Fruit fly (Drosophila melanogaster) whole organism, pupa: ENCODE measurements around the gene RpL36.
A peak's percentile ranks its signal among the peaks of the same experiment; 100 is the strongest.

Experiments used
- CG10348 ChIP-seq: fragments of 200-800 bp; sonication (Bioruptor generic); IDR thresholded peaks from 2 replicates; pipeline ENCODE4 v1.3.6; 2022; ENCODE audit warnings: missing biosample characterization, missing genetic modification characterization
- CG12605 ChIP-seq: fragments of 200-800 bp; sonication (Bioruptor generic); IDR thresholded peaks from 2 replicates; pipeline ENCODE4 v1.3.6; 2022; ENCODE audit warnings: missing biosample characterization, missing genetic modification characterization
- CG13204 ChIP-seq: fragments of 200-800 bp; sonication (Bioruptor generic); optimal IDR thresholded peaks from 2 replicates; lab custom pipeline; 2018; ENCODE audit warnings: missing biosample characterization, mild to moderate bottlenecking, missing genetic modification characterization, moderate library complexity
- CG14655 ChIP-seq: fragments of 200-800 bp; sonication (Bioruptor generic); optimal IDR thresholded peaks from 3 replicates; lab custom pipeline; 2017; ENCODE audit warnings: mild to moderate bottlenecking, missing biosample characterization, missing genetic modification reagents, missing genetic modification characterization
- CG15710 ChIP-seq: fragments of 200-800 bp; sonication (Bioruptor generic); optimal IDR thresholded peaks from 2 replicates; lab custom pipeline; 2018; ENCODE audit warnings: missing biosample characterization, mild to moderate bottlenecking, missing genetic modification characterization, moderate library complexity
- CG17806 ChIP-seq: fragments of 200-800 bp; sonication (Bioruptor generic); optimal IDR thresholded peaks from 2 replicates; lab custom pipeline; 2018; ENCODE audit warnings: missing biosample characterization, mild to moderate bottlenecking, missing genetic modification characterization, moderate library complexity
- CG32121 ChIP-seq: fragments of 200-800 bp; sonication (Bioruptor generic); IDR thresholded peaks from 2 replicates; pipeline ENCODE4 v1.3.6; 2022; ENCODE audit warnings: missing biosample characterization, missing genetic modification characterization
- CG34367 ChIP-seq: fragments of 200-800 bp; sonication (Bioruptor generic); optimal IDR thresholded peaks from 2 replicates; lab custom pipeline; 2018; ENCODE audit warnings: missing biosample characterization, mild to moderate bottlenecking, missing genetic modification characterization
- CG4496 ChIP-seq: fragments of 200-800 bp; sonication (Bioruptor generic); IDR thresholded peaks from 3 replicates; pipeline ENCODE4 v1.3.6; 2022; ENCODE audit warnings: missing biosample characterization, missing genetic modification characterization
- CG8159 ChIP-seq: fragments of 200-800 bp; sonication (Bioruptor generic); optimal IDR thresholded peaks from 3 replicates; lab custom pipeline; 2018; ENCODE audit warnings: missing biosample characterization, mild to moderate bottlenecking, missing genetic modification characterization, moderate library complexity
- CG8301 ChIP-seq: fragments of 200-800 bp; sonication (Bioruptor generic); optimal IDR thresholded peaks from 2 replicates; lab custom pipeline; 2018; ENCODE audit warnings: missing biosample characterization, mild to moderate bottlenecking, missing genetic modification characterization
- CG9948 ChIP-seq: fragments of 200-800 bp; sonication (Bioruptor generic); optimal IDR thresholded peaks from 2 replicates; lab custom pipeline; 2018; ENCODE audit warnings: missing biosample characterization, mild to moderate bottlenecking, missing genetic modification characterization, moderate library complexity
- D1 ChIP-seq: fragments of 200-800 bp; sonication (Bioruptor generic); optimal IDR thresholded peaks from 2 replicates; lab custom pipeline; 2018; ENCODE audit warnings: missing biosample characterization, mild to moderate bottlenecking, missing genetic modification characterization, moderate library complexity
- EcR ChIP-seq: fragments of 200-800 bp; sonication (Bioruptor generic); optimal IDR thresholded peaks from 3 replicates; lab custom pipeline; 2019; ENCODE audit warnings: missing biosample characterization, missing genetic modification characterization, mild to moderate bottlenecking, moderate library complexity, missing genetic modification reagents
- Ets98B ChIP-seq: fragments of 200-800 bp; sonication (Bioruptor generic); IDR thresholded peaks from 2 replicates; pipeline ENCODE4 v1.3.6; 2022; ENCODE audit warnings: missing biosample characterization, missing genetic modification characterization
- Pif1A ChIP-seq: fragments of 200-800 bp; sonication (Bioruptor generic); optimal IDR thresholded peaks from 3 replicates; lab custom pipeline; 2016; ENCODE audit warnings: missing biosample characterization, missing genetic modification characterization
- Pif1B ChIP-seq: fragments of 200-800 bp; sonication (Bioruptor generic); optimal IDR thresholded peaks from 3 replicates; lab custom pipeline; 2016; ENCODE audit warnings: missing biosample characterization, missing genetic modification characterization
- Snoo ChIP-seq: fragments of 200-800 bp; sonication (Bioruptor generic); optimal IDR thresholded peaks from 3 replicates; lab custom pipeline; 2017; ENCODE audit warnings: missing biosample characterization, mild to moderate bottlenecking, missing genetic modification characterization, inconsistent platforms
- fd96Ca ChIP-seq: fragments of 200-800 bp; sonication (Bioruptor generic); IDR thresholded peaks from 3 replicates; pipeline ENCODE4 v1.3.6; 2022; ENCODE audit warnings: missing biosample characterization, missing genetic modification characterization
- gl ChIP-seq: fragments of 200-800 bp; sonication (Bioruptor generic); optimal IDR thresholded peaks from 2 replicates; lab custom pipeline; 2018; ENCODE audit warnings: missing biosample characterization, mild to moderate bottlenecking, missing genetic modification characterization
- rn ChIP-seq: fragments of 200-800 bp; sonication (Bioruptor generic); IDR thresholded peaks from 2 replicates; pipeline ENCODE4 v1.3.6; 2022; ENCODE audit warnings: missing biosample characterization, missing genetic modification characterization

The RpL36 gene

dm6 chrX:598322-599057, 30.8 kb downstream of the RpL36 start:
- TF ChIP-seq CG8301 (tag; lab: Kevin White, UChicago) (no peak), CG34367 (tag; lab: Kevin White, UChicago) (no peak), CG8159 (tag; lab: Kevin White, UChicago) (no peak), fd96Ca (GFP tag; lab: Robert Waterston, UW) (no peak), Ets98B (no peak), CG9948 (tag; lab: Kevin White, UChicago) (no peak), CG4496 (GFP tag; lab: Robert Waterston, UW) (no peak), CG14655 (GFP tag; lab: Kevin White, UChicago) (no peak), Pif1A (GFP tag; lab: Kevin White, UChicago) (no peak), CG32121 (no peak), CG15710 (tag; lab: Kevin White, UChicago) (no peak), CG13204 (GFP tag; lab: Kevin White, UChicago) (no peak), gl (tag; lab: Kevin White, UChicago) (no peak), EcR (GFP tag; lab: Kevin White, UChicago) (no peak), CG10348 (GFP tag; lab: Robert Waterston, UW) (no peak), D1 (tag; lab: Kevin White, UChicago) (no peak), Pif1B (no peak), rn (GFP tag; lab: Robert Waterston, UW) (no peak)

DNA sequence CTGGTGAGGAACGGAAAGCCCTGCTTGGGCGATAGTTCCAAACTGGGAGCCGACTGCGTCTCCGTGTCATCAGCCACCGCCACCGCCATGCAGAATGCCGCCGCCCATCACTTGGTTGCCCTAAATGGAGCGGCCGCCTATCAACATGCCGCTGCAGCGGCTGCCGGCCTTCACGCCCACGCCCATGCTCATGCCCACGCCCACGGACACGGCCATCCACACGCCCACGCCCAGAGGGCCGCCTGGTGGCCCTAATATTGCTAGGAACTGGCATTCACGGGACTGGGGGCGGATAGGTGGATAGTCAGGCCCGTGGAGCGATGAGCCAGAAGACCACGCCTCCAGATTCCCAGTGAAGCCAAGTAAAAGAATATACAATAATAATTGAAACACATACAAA, 32.2 kb downstream of the RpL36 start:
- TF ChIP-seq Snoo (tag; lab: Kevin White, UChicago) (no peak), CG12605 (GFP tag; lab: Robert Waterston, UW) (no peak), gl (tag; lab: Kevin White, UChicago) (no peak), rn (GFP tag; lab: Robert Waterston, UW) (no peak), CG10348 (GFP tag; lab: Robert Waterston, UW) (no peak), CG4496 (GFP tag; lab: Robert Waterston, UW) (no peak), CG17806 (tag; lab: Kevin White, UChicago) (no peak), CG8301 (tag; lab: Kevin White, UChicago) (no peak), CG8159 (tag; lab: Kevin White, UChicago) (no peak), CG32121 (no peak), fd96Ca (GFP tag; lab: Robert Waterston, UW) (no peak), Pif1A (GFP tag; lab: Kevin White, UChicago) (no peak), CG14655 (GFP tag; lab: Kevin White, UChicago) (no peak), CG34367 (tag; lab: Kevin White, UChicago) (no peak)

- TF ChIP-seq gl (tag; lab: Kevin White, UChicago), result no peak
- TF ChIP-seq CG4496 (GFP tag; lab: Robert Waterston, UW), result no peak
- TF ChIP-seq, all 21 proteins: peak for 0
Measured at dm6 chrX:592588-593288, 36.5 kb downstream of the RpL36 start.

dm6 chrX:590479-590878, 38.8 kb downstream of the RpL36 start:
- TF ChIP-seq CG8159 (tag; lab: Kevin White, UChicago) (no peak), CG15710 (tag; lab: Kevin White, UChicago) (no peak), rn (GFP tag; lab: Robert Waterston, UW) (no peak)

DNA sequence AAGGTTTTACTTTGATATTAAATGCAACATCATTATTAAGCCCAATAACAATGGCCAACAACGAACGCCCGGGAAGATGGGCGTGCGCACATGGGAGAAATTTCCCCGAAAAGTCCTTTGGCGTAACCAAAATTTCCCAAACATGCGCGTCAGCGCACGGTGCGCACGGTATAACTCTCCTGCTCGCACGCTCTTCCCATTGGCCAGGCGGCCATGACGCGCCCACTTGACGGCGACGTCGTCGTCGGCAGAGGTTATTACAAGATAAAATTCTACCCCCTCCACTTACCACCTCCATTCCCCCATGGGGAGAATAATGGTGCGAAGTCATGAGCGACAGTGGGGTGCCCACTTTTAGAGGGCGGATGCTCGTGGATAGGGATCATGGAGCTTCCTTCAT, 40.3 kb downstream of the RpL36 start:
- TF ChIP-seq CG12605 (GFP tag; lab: Robert Waterston, UW), result no peak
- TF ChIP-seq CG32121, result no peak
- no peak for TF ChIP-seq D1 (tag; lab: Kevin White, UChicago)
- TF ChIP-seq CG34367 (tag; lab: Kevin White, UChicago), result no peak
- TF ChIP-seq Pif1A (GFP tag; lab: Kevin White, UChicago), result no peak
- no peak for TF ChIP-seq rn (GFP tag; lab: Robert Waterston, UW)
- no peak for TF ChIP-seq Snoo (tag; lab: Kevin White, UChicago)
- no peak for TF ChIP-seq gl (tag; lab: Kevin White, UChicago)
- TF ChIP-seq CG4496 (GFP tag; lab: Robert Waterston, UW), result no peak
- no peak for TF ChIP-seq CG15710 (tag; lab: Kevin White, UChicago)

dm6 chrX:581825-582224, 47.5 kb downstream of the RpL36 start, which contains the start of gene vnd:
vnd (plus strand) TSS chrX:582121.
- no peak for TF ChIP-seq CG13204 (GFP tag; lab: Kevin White, UChicago)
- peak; percentile 24 for TF ChIP-seq CG14655 (GFP tag; lab: Kevin White, UChicago)
- TF ChIP-seq CG32121, result no peak
- TF ChIP-seq CG4496 (GFP tag; lab: Robert Waterston, UW), result no peak
- TF ChIP-seq CG34367 (tag; lab: Kevin White, UChicago), result peak; percentile 4
- TF ChIP-seq Pif1A (GFP tag; lab: Kevin White, UChicago), result peak; percentile 6
- no peak for TF ChIP-seq D1 (tag; lab: Kevin White, UChicago)
- no peak for TF ChIP-seq CG10348 (GFP tag; lab: Robert Waterston, UW)
- no peak for TF ChIP-seq CG8301 (tag; lab: Kevin White, UChicago)
- peak; percentile 6 for TF ChIP-seq Pif1B
- TF ChIP-seq, all 21 proteins: peak for 4
